Fruit fly (Drosophila melanogaster) ovary, adult (tissue): Measurements from ENCODE around the gene CG43059.
A peak's percentile ranks its signal among the peaks of the same experiment; 100 is the strongest.

Source experiments
- CG17801 ChIP-seq: fragments of 200-800 bp; optimal IDR thresholded peaks from 2 replicates; lab custom pipeline; 2019; ENCODE audit warnings: missing biosample characterization, mild to moderate bottlenecking, missing genetic modification characterization, moderate library complexity; ENCODE audit not compliant: partially characterized antibody

Gene CG43059

DNA sequence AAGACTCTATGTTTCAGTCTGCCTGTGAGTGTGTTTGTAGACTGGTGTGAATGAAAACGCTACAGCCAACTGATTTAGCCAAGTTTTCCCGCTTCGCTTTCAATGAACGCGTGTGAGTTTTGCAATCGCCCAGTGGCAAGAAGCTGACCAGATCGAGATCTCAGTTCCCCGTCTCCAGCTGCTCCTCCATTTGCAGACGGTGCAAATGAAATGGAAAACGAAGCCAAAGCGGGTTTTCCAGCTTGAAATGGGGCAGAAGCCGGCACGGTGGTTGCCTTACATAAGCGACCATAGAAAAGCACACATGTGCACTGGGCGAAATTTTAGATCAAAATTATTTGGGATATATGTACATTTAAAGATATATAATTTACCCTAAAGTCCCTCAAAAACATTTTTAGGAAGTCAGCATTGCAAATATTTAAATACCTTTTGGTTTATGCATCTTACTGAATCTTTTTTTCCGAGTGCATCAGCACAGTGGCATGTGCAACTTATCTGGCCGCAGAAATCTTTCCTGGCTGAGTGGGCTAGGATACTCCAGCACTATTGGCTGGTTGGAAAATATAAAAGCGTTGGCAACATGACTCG, at the start of gene CG43059:
TSS of gene CG43059 (minus strand) at position 51 of the 591 bp plus-strand sequence.
- TF ChIP-seq CG17801 (GFP tag; lab: Kevin White, UChicago) = no peak

dm6 chr3L:8363266-8363665, 44.5 kb upstream of the CG43059 start:
- TF ChIP-seq CG17801 (GFP tag; lab: Kevin White, UChicago) = no peak

- TF ChIP-seq CG17801 (GFP tag; lab: Kevin White, UChicago) = peak; percentile 81
Observed at dm6 chr3L:8360643-8361110, 41.9 kb upstream of the CG43059 start, which contains the start of gene Idh. Gene Idh, minus strand, starts transcription at chr3L:8360906.

dm6 chr3L:8360063-8360642, 41.4 kb upstream of the CG43059 start:
- TF ChIP-seq CG17801 (GFP tag; lab: Kevin White, UChicago) = no peak

dm6 chr3L:8358776-8359455, 40.1 kb upstream of the CG43059 start:
- TF ChIP-seq CG17801 (GFP tag; lab: Kevin White, UChicago) = no peak

- peak; percentile 10 for TF ChIP-seq CG17801 (GFP tag; lab: Kevin White, UChicago)
Observed at dm6 chr3L:8358138-8358537, 39.4 kb upstream of the CG43059 start.

dm6 chr3L:8356196-8356595, 37.4 kb upstream of the CG43059 start, which contains the start of gene Culd:
Gene Culd, minus strand, starts transcription at chr3L:8356296.
- no peak for TF ChIP-seq CG17801 (GFP tag; lab: Kevin White, UChicago)

DNA sequence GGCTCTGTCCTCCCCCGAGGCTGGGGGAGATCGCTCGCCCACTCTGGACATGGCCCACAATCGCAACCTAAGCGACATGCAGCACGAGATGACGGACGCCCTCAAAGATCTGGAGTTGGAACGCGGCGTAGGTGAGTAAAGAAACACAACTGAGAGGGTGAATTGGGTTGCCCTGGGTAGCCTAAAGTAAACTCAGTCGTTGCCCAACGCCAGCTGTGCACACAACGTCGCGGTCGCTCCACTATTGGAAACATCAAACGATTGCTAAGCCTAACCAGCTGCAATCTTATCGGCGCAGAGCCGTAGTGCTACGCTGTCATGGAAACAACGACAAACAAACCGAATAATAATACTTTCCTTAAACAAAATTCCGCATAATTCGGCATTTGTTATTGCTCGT, 28.6 kb upstream of the CG43059 start:
- TF ChIP-seq CG17801 (GFP tag; lab: Kevin White, UChicago) = no peak

- TF ChIP-seq CG17801 (GFP tag; lab: Kevin White, UChicago) = peak; percentile 82
Observed at dm6 chr3L:8346100-8346980, 27.6 kb upstream of the CG43059 start, which contains the start of the genes CG7182 and GAPcenA. Gene CG7182, minus strand, starts transcription at chr3L:8346382. Gene GAPcenA, plus strand, starts transcription at chr3L:8346561.

dm6 chr3L:8345182-8345581, 26.4 kb upstream of the CG43059 start:
- TF ChIP-seq CG17801 (GFP tag; lab: Kevin White, UChicago) = no peak

DNA sequence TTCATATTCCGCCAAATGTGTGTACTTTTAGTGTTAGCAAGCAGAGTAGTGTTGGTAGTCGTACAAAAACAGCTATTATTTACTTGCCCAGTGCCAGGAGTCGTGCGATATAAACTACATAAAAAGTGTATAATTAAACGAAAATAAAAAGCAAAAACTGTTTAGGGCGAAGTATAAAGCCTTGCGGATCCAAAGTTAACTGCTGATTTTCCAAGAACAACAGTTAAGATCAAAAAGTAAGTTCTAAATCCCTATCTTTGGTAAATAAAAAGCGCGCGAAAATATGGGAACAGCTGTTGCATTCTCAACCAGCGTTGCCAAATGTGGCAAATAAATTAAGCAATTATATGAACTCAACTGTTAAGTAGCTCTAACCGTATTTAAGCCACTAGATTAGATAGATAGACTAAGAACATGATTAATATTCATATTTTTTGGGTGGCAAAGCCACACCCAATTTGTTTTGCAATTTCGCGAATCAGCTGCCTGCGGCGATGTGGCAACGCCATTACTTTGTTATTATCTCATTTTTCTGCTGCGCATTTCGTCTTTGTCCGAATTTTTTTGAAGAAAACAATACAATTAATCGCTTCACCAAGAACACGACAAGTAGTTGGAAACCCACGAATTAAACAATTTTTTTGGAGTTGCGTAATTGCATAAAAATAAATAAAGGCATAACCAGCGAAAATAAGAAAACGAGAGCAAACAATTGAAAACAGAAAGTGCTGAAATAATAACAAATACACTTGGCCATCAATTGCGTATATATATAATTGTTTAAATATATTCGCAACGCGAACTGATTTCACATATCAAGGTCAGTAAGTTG, 21.7 kb upstream of the CG43059 start, which contains the start of the genes Prim1 and CG7083:
TSS of gene Prim1 (plus strand) at position 51 of the 832 bp plus-strand sequence.
TSS of gene CG7083 (plus strand) at position 522 of the 832 bp plus-strand sequence.
- peak; percentile 52 for TF ChIP-seq CG17801 (GFP tag; lab: Kevin White, UChicago)

- TF ChIP-seq CG17801 (GFP tag; lab: Kevin White, UChicago) = peak; percentile 56
Observed at dm6 chr3L:8338921-8339320, 20.2 kb upstream of the CG43059 start, which contains the start of gene Pex2. Gene Pex2, plus strand, starts transcription at chr3L:8339051.

DNA sequence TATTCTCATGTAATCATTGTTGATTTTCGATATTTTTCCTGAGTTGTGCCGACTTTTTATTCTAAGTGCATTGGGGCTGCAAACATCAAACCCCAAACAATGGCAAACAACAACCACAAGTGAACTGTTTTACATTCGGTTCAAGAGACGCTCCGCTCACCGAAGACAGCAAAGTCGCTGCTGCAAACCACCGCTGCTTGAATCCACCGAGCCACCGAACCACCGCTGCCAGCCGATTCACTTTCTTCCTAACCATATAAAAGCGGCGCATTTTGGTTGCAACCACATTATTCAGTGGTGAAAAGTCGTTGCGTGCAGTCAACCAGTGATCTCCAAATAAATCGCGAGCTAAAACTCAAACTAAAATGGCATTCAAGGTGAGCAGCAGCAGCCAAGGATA, 17.6 kb upstream of the CG43059 start, which contains the start of gene Cpr66Cb:
TSS of gene Cpr66Cb (plus strand) at position 301 of the 400 bp plus-strand sequence.
- no peak for TF ChIP-seq CG17801 (GFP tag; lab: Kevin White, UChicago)
